Worm (Caenorhabditis elegans): ENCODE measurements around the gene Y54G11A.7.
"Not testable (repeated sequence)": the region's sequence is repeated elsewhere in the genome, so short reads cannot be mapped to it uniquely, and the experiment has no call there.

Gene Y54G11A.7

DNA sequence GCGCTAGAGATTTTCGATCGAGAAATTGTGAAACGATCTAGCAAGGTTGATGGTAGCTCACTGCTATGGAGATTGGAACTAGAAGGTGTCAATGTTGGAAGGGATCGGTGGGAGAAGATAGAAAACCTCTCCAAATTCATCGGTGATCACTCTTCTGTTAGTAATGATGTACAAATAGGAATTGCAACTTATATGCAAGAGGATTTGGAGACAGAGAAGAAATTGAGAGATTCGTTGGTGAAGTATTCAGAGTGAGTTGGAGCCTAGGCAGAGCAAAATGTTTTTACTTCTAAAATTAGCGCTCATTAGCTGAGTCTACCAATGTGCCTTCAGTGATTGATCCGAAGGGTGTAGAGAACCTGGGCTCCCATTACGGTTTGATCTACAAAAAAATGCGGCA is 2.7 kb upstream of the Y54G11A.7 start:
- TF ChIP-seq ama-1 (optimal IDR thresholded peaks at IDR 0.05) (no peak), fos-1 (tag; optimal IDR thresholded peaks at IDR 0.05) (no peak), zag-1 (tag; optimal IDR thresholded peaks at IDR 0.05) (no peak), unc-62 (GFP tag; optimal IDR thresholded peaks at IDR 0.05) (no peak), unc-39 (tag; optimal IDR thresholded peaks at IDR 0.05) (no peak), mml-1 (tag; optimal IDR thresholded peaks at IDR 0.05) (no peak), nfya-1 (tag; optimal IDR thresholded peaks at IDR 0.05; ENCODE audit: insufficient read depth) (no peak), hmg-11 (tag; optimal IDR thresholded peaks at IDR 0.05) (no peak)

DNA sequence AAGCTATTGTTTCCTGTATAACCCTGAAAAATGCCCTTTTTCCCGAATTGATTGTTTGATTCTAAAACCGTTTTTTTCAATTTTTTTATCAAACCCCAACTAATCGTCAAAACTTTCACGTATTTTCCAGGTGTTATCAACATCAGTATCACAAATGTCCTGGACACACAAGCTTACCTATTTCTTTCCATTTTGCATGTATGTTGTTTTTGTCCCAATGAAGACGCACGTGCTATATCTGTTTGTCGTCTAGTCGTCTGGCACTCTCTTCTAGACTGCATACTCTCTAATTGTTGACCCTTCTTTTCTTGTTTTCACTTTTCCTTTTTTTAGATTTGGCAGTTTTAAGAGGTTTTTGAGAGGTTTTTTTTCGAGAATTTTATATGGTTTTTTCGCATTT is 785 bp upstream of the Y54G11A.7 start:
- TF ChIP-seq mdl-1 (tag; optimal IDR thresholded peaks at IDR 0.05) (peak; percentile 90), nhr-11 (tag; optimal IDR thresholded peaks at IDR 0.05) (no peak), ceh-28 (tag; optimal IDR thresholded peaks at IDR 0.05) (peak; percentile 23), snpc-4 (tag; optimal IDR thresholded peaks at IDR 0.05) (peak; percentile 42), sea-2 (GFP tag; optimal IDR thresholded peaks at IDR 0.05) (no peak), lin-39 (tag; optimal IDR thresholded peaks at IDR 0.05) (no peak), nfya-1 (tag; optimal IDR thresholded peaks at IDR 0.05; ENCODE audit: insufficient read depth) (peak; percentile 53), nhr-43 (tag; optimal IDR thresholded peaks at IDR 0.05; ENCODE audit: poor library complexity, severe bottlenecking) (peak; percentile 47), elt-3 (tag; optimal IDR thresholded peaks at IDR 0.05) (no peak), pha-4 (tag; optimal IDR thresholded peaks at IDR 0.05) (peak; percentile 96), ceh-16 (tag; optimal IDR thresholded peaks at IDR 0.05) (no peak), elt-2 (tag; optimal IDR thresholded peaks at IDR 0.05) (peak; percentile 92), eor-1 (tag; optimal IDR thresholded peaks at IDR 0.05) (no peak), ztf-4 (tag; optimal IDR thresholded peaks at IDR 0.05) (no peak), egl-5 (tag; optimal IDR thresholded peaks at IDR 0.05) (peak; percentile 24), pqm-1 (tag; optimal IDR thresholded peaks at IDR 0.05) (peak; percentile 61), nhr-25 (tag; optimal IDR thresholded peaks at IDR 0.05) (peak; percentile 27), nhr-23 (tag; optimal IDR thresholded peaks at IDR 0.05) (peak; percentile 47), jun-1 (tag; optimal IDR thresholded peaks at IDR 0.05) (peak; percentile 63)

DNA sequence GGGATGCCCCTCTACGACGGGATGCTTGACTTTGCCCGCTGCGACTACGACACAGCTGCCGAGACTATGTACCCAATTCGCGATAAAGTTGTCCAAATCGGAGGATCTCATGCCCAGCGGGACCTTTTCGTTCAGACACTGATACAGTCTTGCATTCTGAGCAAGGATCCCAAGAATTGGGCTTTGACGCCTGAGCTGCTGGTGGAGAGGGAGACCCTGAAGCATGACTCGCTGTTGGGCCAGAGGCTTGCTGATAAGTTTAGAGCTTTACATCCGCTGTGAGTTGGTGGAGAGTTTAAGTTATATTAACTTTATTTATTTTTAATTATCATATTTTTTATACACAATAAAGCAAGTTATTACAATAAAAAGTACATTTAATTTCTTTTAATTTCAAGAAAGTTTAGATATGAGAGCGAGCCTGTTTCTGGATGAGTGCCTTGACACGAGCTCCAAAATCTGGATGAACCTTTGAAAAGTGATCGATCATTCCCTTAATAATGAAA is 2.2 kb downstream of the Y54G11A.7 start:
- TF ChIP-seq aly-2 (tag; optimal IDR thresholded peaks at IDR 0.05) (no peak), tbx-2 (tag; optimal IDR thresholded peaks at IDR 0.05) (no peak), ceh-16 (tag; optimal IDR thresholded peaks at IDR 0.05) (no peak), elt-2 (tag; optimal IDR thresholded peaks at IDR 0.05) (peak; percentile 20)

- not testable (repeated sequence) for TF ChIP-seq snpc-4 (tag; optimal IDR thresholded peaks at IDR 0.05); unc-39 (tag; optimal IDR thresholded peaks at IDR 0.05); nhr-43 (tag; optimal IDR thresholded peaks at IDR 0.05; ENCODE audit: poor library complexity, severe bottlenecking)
Observed at ce11 chrII:14301927-14302326, 4.8 kb downstream of the Y54G11A.7 start, which contains the start of gene ctl-2. ctl-2 (minus strand) TSS chrII:14302027.

- TF ChIP-seq unc-39 (tag; optimal IDR thresholded peaks at IDR 0.05); sea-2 (GFP tag; optimal IDR thresholded peaks at IDR 0.05); nhr-11 (tag; optimal IDR thresholded peaks at IDR 0.05): not testable (repeated sequence)
Observed at ce11 chrII:14306160-14306559, 9.1 kb downstream of the Y54G11A.7 start, which contains the start of gene ctl-1. ctl-1 (minus strand) TSS chrII:14306260.

DNA sequence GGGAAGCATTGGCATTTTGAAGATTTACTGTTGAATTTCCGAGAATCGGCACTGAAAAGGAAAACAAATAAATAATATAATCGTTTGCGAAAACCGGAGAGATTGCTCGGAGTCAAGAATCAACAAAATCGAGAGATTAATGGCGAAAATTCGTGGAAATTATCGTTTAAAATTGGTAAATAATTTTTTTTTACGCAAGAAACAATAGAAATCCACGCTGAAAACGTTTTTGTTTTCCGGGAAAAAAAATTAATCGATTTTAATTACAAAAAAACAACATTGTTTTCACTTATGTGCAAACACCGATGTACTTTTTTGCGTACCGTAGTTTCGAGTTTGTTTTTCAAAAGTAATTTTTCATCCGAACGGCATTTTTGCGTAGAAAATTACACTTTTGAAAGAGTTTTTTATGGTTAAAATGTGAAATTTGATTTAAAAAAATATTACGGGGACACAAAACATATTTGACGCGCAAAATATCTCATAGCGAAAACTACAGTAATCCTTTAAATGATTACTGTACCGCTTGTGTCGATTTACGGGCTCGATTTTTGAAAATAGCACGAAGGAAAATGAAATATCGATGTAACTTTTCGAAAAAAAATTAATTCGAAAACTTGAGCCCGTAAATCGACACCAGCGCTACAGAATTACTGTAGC is 13.8 kb downstream of the Y54G11A.7 start, which contains the start of gene ctl-3:
ctl-3 (minus strand) TSS at position 51 of the 660 bp plus-strand sequence.
- no peak for TF ChIP-seq unc-39 (tag; optimal IDR thresholded peaks at IDR 0.05)
- TF ChIP-seq daf-12 (tag; optimal IDR thresholded peaks at IDR 0.05), result no peak
- no peak for TF ChIP-seq nhr-11 (tag; optimal IDR thresholded peaks at IDR 0.05)
- TF ChIP-seq nhr-237 (tag; optimal IDR thresholded peaks at IDR 0.05), result no peak
- no peak for TF ChIP-seq sea-2 (GFP tag; optimal IDR thresholded peaks at IDR 0.05)
- no peak for TF ChIP-seq zag-1 (tag; optimal IDR thresholded peaks at IDR 0.05)
- no peak for TF ChIP-seq eor-1 (tag; optimal IDR thresholded peaks at IDR 0.05)
- no peak for TF ChIP-seq jun-1 (tag; optimal IDR thresholded peaks at IDR 0.05)
- no peak for TF ChIP-seq nhr-25 (tag; optimal IDR thresholded peaks at IDR 0.05)
- no peak for TF ChIP-seq aly-2 (tag; optimal IDR thresholded peaks at IDR 0.05)
- TF ChIP-seq R02D3.7 (tag; optimal IDR thresholded peaks at IDR 0.05), result no peak
- TF ChIP-seq unc-62 (GFP tag; optimal IDR thresholded peaks at IDR 0.05), result no peak
- TF ChIP-seq ztf-11 (tag; optimal IDR thresholded peaks at IDR 0.05), result no peak
- TF ChIP-seq fos-1 (tag; optimal IDR thresholded peaks at IDR 0.05), result no peak
